Fruit fly (Drosophila melanogaster) S2 (cell line): ENCODE measurements around the gene CG12375.

Source experiments
- CG8478 ChIP-seq: fragments of >200 bp; optimal IDR thresholded peaks from 2 replicates; lab custom pipeline; 2018
- CTCF ChIP-seq, 2 experiments: fragments of >200 bp; optimal IDR thresholded peaks; 2 replicates each; lab custom pipeline; 2018

DNA sequence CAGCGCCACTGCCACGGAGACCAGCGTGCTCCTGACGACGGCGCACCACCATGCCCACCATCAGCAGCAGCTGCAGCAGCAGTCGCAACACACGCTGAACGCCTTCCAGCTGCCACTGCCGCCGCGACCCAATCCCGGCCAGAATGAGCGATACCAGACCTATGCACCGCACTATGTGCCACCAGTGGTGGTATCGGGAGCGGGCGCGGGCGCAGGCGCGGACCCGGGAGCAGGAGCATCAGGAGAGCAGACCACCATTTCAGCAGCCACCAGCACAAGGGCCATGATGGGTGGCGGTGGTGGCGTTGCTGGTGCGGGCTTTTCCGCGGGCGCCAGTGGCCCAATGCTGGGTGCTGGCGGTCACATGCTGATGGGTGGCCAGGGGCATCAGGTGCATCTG lies 23.6 kb downstream of the CG12375 start:
- TF ChIP-seq CTCF (optimal IDR thresholded peaks at IDR 0.05; lab: Kevin White, UChicago) (no peak), CG8478 (lab: Kevin White, UChicago) (no peak)
